8 worm cellular contexts compared by ENCODE assay signal in genomic region chrIII:351860-352456, ce11.
TF ChIP-seq lines count a peak whose summit lies in the region.

No protein-coding gene starts in this region.

TF ChIP-seq in whole organism, L1 larva, 84 proteins besides CTCF, POLR2A, EP300 and RAD21 (continues in another document):
- peak; percentile 31 to 37 for TF ChIP-seq efl-1 (optimal IDR thresholded peaks at IDR 0.05; lab: Kevin White, UChicago)
- peak in 1 of 2 experiments; percentile 94 for TF ChIP-seq efl-1 (GFP tag; optimal IDR thresholded peaks at IDR 0.05 in 1 of 2; lab: Kevin White, UChicago)
- TF ChIP-seq dpl-1 (GFP tag; optimal IDR thresholded peaks at IDR 0.05; lab: Kevin White, UChicago), result peak in 1 of 3 experiments; percentile 18
- TF ChIP-seq zag-1 (tag; optimal IDR thresholded peaks at IDR 0.05; lab: Kevin White, UChicago), result no peak
- no peak for TF ChIP-seq rnt-1 (tag; optimal IDR thresholded peaks at IDR 0.05; lab: Kevin White, UChicago)
- TF ChIP-seq nhr-71 (tag; optimal IDR thresholded peaks at IDR 0.05; lab: Kevin White, UChicago), result peak; percentile 7
- TF ChIP-seq lsy-2 (tag; optimal IDR thresholded peaks at IDR 0.05; lab: Kevin White, UChicago), result peak in 1 of 2 experiments; percentile 14
- peak in 1 of 3 experiments; percentile 12 for TF ChIP-seq ceh-82 (tag; optimal IDR thresholded peaks at IDR 0.05; lab: Kevin White, UChicago)
- no peak for TF ChIP-seq dsc-1 (tag; optimal IDR thresholded peaks at IDR 0.05; lab: Kevin White, UChicago)
- peak; percentile 93 for TF ChIP-seq nhr-85 (tag; lab: Kevin White, UChicago)
- no peak for TF ChIP-seq xbp-1 (tag; optimal IDR thresholded peaks at IDR 0.05; lab: Kevin White, UChicago)

TF ChIP-seq in whole organism, L2 larva, 48 proteins besides CTCF, POLR2A, EP300 and RAD21 (continues in another document):
- no peak for TF ChIP-seq ztf-1 (GFP tag; conservative IDR thresholded peaks at IDR 0.05; lab: Robert Waterston, UW)
- no peak for TF ChIP-seq R02D3.7 (tag; optimal IDR thresholded peaks at IDR 0.05; lab: Kevin White, UChicago)
- no peak for TF ChIP-seq nhr-12 (tag; optimal IDR thresholded peaks at IDR 0.05; lab: Kevin White, UChicago)
- TF ChIP-seq snpc-4 (tag; optimal IDR thresholded peaks at IDR 0.05; lab: Kevin White, UChicago), result no peak
- TF ChIP-seq lsy-2 (tag; optimal IDR thresholded peaks at IDR 0.05; lab: Kevin White, UChicago), result peak in 1 of 2 experiments; percentile 14
- TF ChIP-seq skn-1 (tag; optimal IDR thresholded peaks at IDR 0.05; lab: Kevin White, UChicago), result no peak
- no peak for TF ChIP-seq nhr-21 (tag; optimal IDR thresholded peaks at IDR 0.05; lab: Kevin White, UChicago)
- no peak for TF ChIP-seq nhr-77 (tag; optimal IDR thresholded peaks at IDR 0.05; lab: Kevin White, UChicago)
- TF ChIP-seq nhr-23 (tag; optimal IDR thresholded peaks at IDR 0.05; lab: Kevin White, UChicago), result no peak
- TF ChIP-seq sma-9 (GFP tag; optimal IDR thresholded peaks at IDR 0.05; lab: Kevin White, UChicago), result no peak
- no peak for TF ChIP-seq sma-9 (tag; optimal IDR thresholded peaks at IDR 0.05; lab: Kevin White, UChicago)
- no peak for TF ChIP-seq nhr-129 (tag; optimal IDR thresholded peaks at IDR 0.05; lab: Kevin White, UChicago)

TF ChIP-seq in whole organism, L3 larva, 47 proteins besides CTCF, POLR2A, EP300 and RAD21 (continues in another document):
- no peak for TF ChIP-seq pqm-1 (tag; optimal IDR thresholded peaks at IDR 0.05; lab: Kevin White, UChicago)
- TF ChIP-seq skn-1 (tag; optimal IDR thresholded peaks at IDR 0.05; lab: Kevin White, UChicago), result no peak
- TF ChIP-seq lsy-12 (tag; optimal IDR thresholded peaks at IDR 0.05; lab: Kevin White, UChicago), result no peak
- TF ChIP-seq nhr-43 (tag; optimal IDR thresholded peaks at IDR 0.05; lab: Kevin White, UChicago; ENCODE audit: poor library complexity, severe bottlenecking), result no peak
- no peak for TF ChIP-seq pha-4 (tag; optimal IDR thresholded peaks at IDR 0.05; lab: Kevin White, UChicago)
- no peak for TF ChIP-seq ceh-82 (tag; optimal IDR thresholded peaks at IDR 0.05; lab: Kevin White, UChicago)
- TF ChIP-seq lin-39 (tag; optimal IDR thresholded peaks at IDR 0.05; lab: Kevin White, UChicago), result no peak
- TF ChIP-seq nhr-23 (tag; optimal IDR thresholded peaks at IDR 0.05; lab: Kevin White, UChicago), result peak; percentile 50
- no peak for TF ChIP-seq fkh-2 (tag; optimal IDR thresholded peaks at IDR 0.05; lab: Kevin White, UChicago)
- no peak for TF ChIP-seq ceh-28 (tag; optimal IDR thresholded peaks at IDR 0.05; lab: Kevin White, UChicago)
- no peak for TF ChIP-seq fos-1 (tag; optimal IDR thresholded peaks at IDR 0.05; lab: Kevin White, UChicago)
- TF ChIP-seq nhr-25 (tag; optimal IDR thresholded peaks at IDR 0.05; lab: Kevin White, UChicago), result peak; percentile 85

TF ChIP-seq in whole organism, L4 larva, 104 proteins besides CTCF, POLR2A, EP300 and RAD21 (continues in another document):
- TF ChIP-seq cey-2 (tag; optimal IDR thresholded peaks at IDR 0.05; lab: Kevin White, UChicago; ENCODE audit: borderline replicate concordance, insufficient read depth), result no peak
- TF ChIP-seq dmd-6 (GFP tag; IDR thresholded peaks at IDR 0.05; lab: Robert Waterston, UW), result no peak
- TF ChIP-seq lin-39 (tag; optimal IDR thresholded peaks at IDR 0.05; lab: Kevin White, UChicago), result no peak
- peak; percentile 33 for TF ChIP-seq hlh-30 (tag; optimal IDR thresholded peaks at IDR 0.05; lab: Kevin White, UChicago; ENCODE audit: insufficient read depth)
- no peak for TF ChIP-seq zag-1 (tag; optimal IDR thresholded peaks at IDR 0.05; lab: Kevin White, UChicago)
- no peak for TF ChIP-seq nhr-11 (tag; optimal IDR thresholded peaks at IDR 0.05; lab: Kevin White, UChicago)
- no peak for TF ChIP-seq lin-13 (GFP tag; optimal IDR thresholded peaks at IDR 0.05; lab: Kevin White, UChicago)
- TF ChIP-seq nhr-41 (GFP tag; IDR thresholded peaks at IDR 0.05; lab: Robert Waterston, UW), result no peak
- peak; percentile 26 for TF ChIP-seq mes-2 (tag; optimal IDR thresholded peaks at IDR 0.05; lab: Kevin White, UChicago; ENCODE audit: poor library complexity, severe bottlenecking)
- TF ChIP-seq lsy-2 (tag; optimal IDR thresholded peaks at IDR 0.05; lab: Kevin White, UChicago), result peak in 1 of 2 experiments; percentile 14
- TF ChIP-seq mep-1 (tag; optimal IDR thresholded peaks at IDR 0.05; lab: Kevin White, UChicago), result peak; percentile 49

TF ChIP-seq in whole organism, late embryonic, 69 proteins besides CTCF, POLR2A, EP300 and RAD21:
- TF ChIP-seq nfya-1 (tag; optimal IDR thresholded peaks at IDR 0.05; lab: Kevin White, UChicago) (peak; percentile 25), madf-2 (tag; optimal IDR thresholded peaks at IDR 0.05; lab: Kevin White, UChicago) (no peak)

TF ChIP-seq in whole organism, midembryonic, 9 proteins besides CTCF, POLR2A, EP300 and RAD21:
- no peak for TF ChIP-seq tab-1 (GFP tag; IDR thresholded peaks at IDR 0.05; lab: Robert Waterston, UW)
- no peak for TF ChIP-seq T22C8.4 (GFP tag; IDR thresholded peaks at IDR 0.05; lab: Robert Waterston, UW)
- 0 out of 2 replicates have a peak, but pooled peaks have one; percentile 52 for TF ChIP-seq flt-1 (GFP tag; IDR thresholded peaks at IDR 0.05; lab: Robert Waterston, UW)
- 0 out of 2 replicates have a peak, but pooled peaks have one; percentile 32 for TF ChIP-seq ztf-23 (GFP tag; IDR thresholded peaks at IDR 0.05; lab: Robert Waterston, UW)
- TF ChIP-seq ztf-29 (GFP tag; IDR thresholded peaks at IDR 0.05; lab: Robert Waterston, UW), result no peak

TF ChIP-seq in whole organism, mixed stage, embryonic, 35 proteins besides CTCF, POLR2A, EP300 and RAD21:
- TF ChIP-seq nhr-28 (tag; optimal IDR thresholded peaks at IDR 0.05; lab: Kevin White, UChicago) (no peak), blmp-1 (tag; optimal IDR thresholded peaks at IDR 0.05; lab: Kevin White, UChicago) (peak; percentile 27), ham-2 (GFP tag; optimal IDR thresholded peaks at IDR 0.05; lab: Kevin White, UChicago) (peak; percentile 7), mls-2 (tag; optimal IDR thresholded peaks at IDR 0.05; lab: Kevin White, UChicago) (no peak), sptf-1 (tag; optimal IDR thresholded peaks at IDR 0.05; lab: Kevin White, UChicago) (peak; percentile 23)

TF ChIP-seq in whole organism, young adult, 124 proteins besides CTCF, POLR2A, EP300 and RAD21:
- TF ChIP-seq dpl-1 (GFP tag; optimal IDR thresholded peaks at IDR 0.05; lab: Kevin White, UChicago) (no peak), ceh-27 (GFP tag; optimal IDR thresholded peaks at IDR 0.05; lab: Kevin White, UChicago) (peak; percentile 63), hmg-1.2 (GFP tag; IDR thresholded peaks at IDR 0.05; lab: Robert Waterston, UW) (0 out of 2 replicates have a peak, but pooled peaks have one; percentile 9)
